Worm (Caenorhabditis elegans): ENCODE data around the gene spp-16.

- TF ChIP-seq hlh-6 (tag; optimal IDR thresholded peaks at IDR 0.05) (no peak), ahr-1 (tag; optimal IDR thresholded peaks at IDR 0.05) (no peak), odd-2 (tag; optimal IDR thresholded peaks at IDR 0.05) (no peak)
These were observed 46.9 kb downstream of the spp-16 start for ce11 chrV:10854197-10854596.

All from whole organism, late embryonic.